Worm (Caenorhabditis elegans): ENCODE data around the gene C50F4.12.

The C50F4.12 gene

DNA sequence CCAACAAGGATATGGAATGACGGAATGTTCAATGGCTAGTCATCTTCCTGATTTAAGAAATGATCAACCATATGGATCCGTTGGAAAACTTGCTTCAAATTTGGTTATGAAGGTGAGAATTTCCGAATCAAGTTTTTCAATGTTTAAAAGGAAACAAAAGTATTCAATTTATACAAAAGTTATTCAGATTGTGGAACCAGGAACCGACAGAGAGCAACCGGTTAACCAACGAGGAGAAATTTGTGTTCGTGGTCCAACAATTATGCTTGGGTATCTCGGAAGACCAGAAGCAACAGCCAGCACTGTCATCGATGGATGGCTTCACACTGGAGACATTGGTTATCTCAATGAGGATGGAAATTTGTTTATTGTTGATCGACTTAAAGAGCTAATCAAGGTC, 29.9 kb downstream of the C50F4.12 start:
- TF ChIP-seq C04F5.9 (tag; optimal IDR thresholded peaks at IDR 0.05): no peak
- no peak for TF ChIP-seq alr-1 (tag; optimal IDR thresholded peaks at IDR 0.05; ENCODE audit: borderline replicate concordance)
- no peak for TF ChIP-seq nhr-85 (tag)
- no peak for TF ChIP-seq ama-1 (optimal IDR thresholded peaks at IDR 0.05)
- TF ChIP-seq isw-1 (GFP tag; IDR thresholded peaks at IDR 0.05): no peak
- TF ChIP-seq pax-3 (tag; optimal IDR thresholded peaks at IDR 0.05): no peak
- no peak for TF ChIP-seq efl-1 (optimal IDR thresholded peaks at IDR 0.05)
- no peak for TF ChIP-seq efl-1 (GFP tag; optimal IDR thresholded peaks at IDR 0.05 in 1 of 2)
- TF ChIP-seq sox-4 (tag; optimal IDR thresholded peaks at IDR 0.05): no peak
- no peak for TF ChIP-seq fkh-8 (tag; optimal IDR thresholded peaks at IDR 0.05)
- no peak for TF ChIP-seq nhr-47 (tag; optimal IDR thresholded peaks at IDR 0.05)
- TF ChIP-seq ceh-82 (tag; optimal IDR thresholded peaks at IDR 0.05): no peak
- TF ChIP-seq pqm-1 (tag; optimal IDR thresholded peaks at IDR 0.05): no peak
- TF ChIP-seq C16A3.4 (tag; optimal IDR thresholded peaks at IDR 0.05): no peak
- no peak for TF ChIP-seq ceh-8 (GFP tag; optimal IDR thresholded peaks at IDR 0.05)
- no peak for TF ChIP-seq nhr-11 (tag; optimal IDR thresholded peaks at IDR 0.05)
- TF ChIP-seq egl-13 (tag; optimal IDR thresholded peaks at IDR 0.05): no peak
- no peak for TF ChIP-seq nhr-76 (tag; optimal IDR thresholded peaks at IDR 0.05)
- TF ChIP-seq fos-1 (tag; optimal IDR thresholded peaks at IDR 0.05): no peak
- TF ChIP-seq ceh-88 (GFP tag; IDR thresholded peaks at IDR 0.05): no peak
- TF ChIP-seq lin-39 (tag; optimal IDR thresholded peaks at IDR 0.05): no peak

DNA sequence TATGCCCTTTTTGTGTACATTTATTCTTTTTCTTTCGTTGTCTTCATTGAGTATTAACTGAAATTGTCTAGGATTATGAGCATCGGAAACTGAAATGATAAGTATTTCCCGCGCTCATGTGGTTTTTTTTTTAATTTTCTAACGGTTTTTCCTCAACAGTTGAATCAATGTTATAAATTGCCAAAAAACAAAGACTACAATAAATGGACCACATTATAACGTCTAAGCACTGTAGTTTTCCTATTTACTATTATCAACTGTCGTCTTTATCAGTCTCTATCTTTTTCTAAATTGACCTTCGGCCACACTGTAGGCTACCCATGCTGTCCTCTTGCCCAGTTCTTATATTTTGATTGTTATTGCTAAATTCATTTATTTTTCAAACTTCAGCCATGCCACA, 31.8 kb downstream of the C50F4.12 start, which contains the start of gene acs-14:
Gene acs-14 (plus strand): TSS at position 391 of the 400 bp plus-strand sequence.
- TF ChIP-seq efl-1 (optimal IDR thresholded peaks at IDR 0.05): no peak
- TF ChIP-seq efl-1 (GFP tag; optimal IDR thresholded peaks at IDR 0.05 in 1 of 2): peak in 1 of 2 experiments; percentile 51
- no peak for TF ChIP-seq pag-3 (tag; optimal IDR thresholded peaks at IDR 0.05; ENCODE audit: borderline replicate concordance, insufficient read depth)
- TF ChIP-seq snu-23 (GFP tag; optimal IDR thresholded peaks at IDR 0.05): no peak
- TF ChIP-seq aly-2 (tag; optimal IDR thresholded peaks at IDR 0.05): no peak
- TF ChIP-seq zip-4 (GFP tag; optimal IDR thresholded peaks at IDR 0.05): no peak
- TF ChIP-seq F16B12.6 (tag; optimal IDR thresholded peaks at IDR 0.05): no peak
- peak in 1 of 6 experiments; percentile 4 for TF ChIP-seq elt-3 (tag; optimal IDR thresholded peaks at IDR 0.05)
- no peak for TF ChIP-seq Y116A8C.19 (tag; optimal IDR thresholded peaks at IDR 0.05; ENCODE audit: borderline replicate concordance)
- peak; percentile 12 for TF ChIP-seq elt-2 (tag; optimal IDR thresholded peaks at IDR 0.05)
- TF ChIP-seq nhr-85 (tag): no peak
- TF ChIP-seq nhr-20 (tag; optimal IDR thresholded peaks at IDR 0.05): peak; percentile 13
- no peak for TF ChIP-seq skn-1 (tag; optimal IDR thresholded peaks at IDR 0.05)
- TF ChIP-seq irx-1 (tag; optimal IDR thresholded peaks at IDR 0.05): no peak
- TF ChIP-seq ces-1 (GFP tag; optimal IDR thresholded peaks at IDR 0.05): no peak
- no peak for TF ChIP-seq unc-30 (tag; optimal IDR thresholded peaks at IDR 0.05)
- no peak for TF ChIP-seq fos-1 (tag; optimal IDR thresholded peaks at IDR 0.05)
- TF ChIP-seq tlp-1 (tag; optimal IDR thresholded peaks at IDR 0.05): no peak
- TF ChIP-seq lin-35 (GFP tag; optimal IDR thresholded peaks at IDR 0.05): peak in 1 of 2 experiments; percentile 12
- no peak for TF ChIP-seq lir-3 (tag; optimal IDR thresholded peaks at IDR 0.05; ENCODE audit: poor library complexity)
- no peak for TF ChIP-seq C16A3.4 (tag; optimal IDR thresholded peaks at IDR 0.05)
- no peak for TF ChIP-seq sox-4 (tag; optimal IDR thresholded peaks at IDR 0.05)

- TF ChIP-seq hpl-2 (GFP tag; optimal IDR thresholded peaks at IDR 0.05) (no peak), mab-9 (GFP tag; IDR thresholded peaks at IDR 0.05) (no peak), elt-3 (tag; optimal IDR thresholded peaks at IDR 0.05) (no peak), lin-14 (GFP tag; optimal IDR thresholded peaks at IDR 0.05) (no peak), mdl-1 (tag; optimal IDR thresholded peaks at IDR 0.05) (peak in 1 of 2 experiments; percentile 11), unc-30 (tag; optimal IDR thresholded peaks at IDR 0.05) (no peak), C04F5.9 (tag; optimal IDR thresholded peaks at IDR 0.05) (no peak), zag-1 (tag; optimal IDR thresholded peaks at IDR 0.05) (no peak), pqm-1 (tag; optimal IDR thresholded peaks at IDR 0.05) (no peak), nhr-90 (tag; optimal IDR thresholded peaks at IDR 0.05; ENCODE audit: poor library complexity) (peak; percentile 2), nhr-19 (GFP tag; conservative IDR thresholded peaks at IDR 0.05) (no peak), elt-2 (tag; optimal IDR thresholded peaks at IDR 0.05) (peak; percentile 72), nhr-20 (tag; optimal IDR thresholded peaks at IDR 0.05) (peak; percentile 30), pag-3 (tag; optimal IDR thresholded peaks at IDR 0.05; ENCODE audit: borderline replicate concordance, insufficient read depth) (no peak), swsn-7 (tag; optimal IDR thresholded peaks at IDR 0.05) (no peak), zip-4 (GFP tag; optimal IDR thresholded peaks at IDR 0.05) (no peak), lin-35 (GFP tag; optimal IDR thresholded peaks at IDR 0.05) (peak in 1 of 2 experiments; percentile 40), ceh-63 (GFP tag; optimal IDR thresholded peaks at IDR 0.05) (no peak), ceh-8 (GFP tag; optimal IDR thresholded peaks at IDR 0.05) (no peak), egl-13 (tag; optimal IDR thresholded peaks at IDR 0.05) (no peak), tbx-2 (tag; optimal IDR thresholded peaks at IDR 0.05) (no peak), fkh-4 (tag; optimal IDR thresholded peaks at IDR 0.05; ENCODE audit: borderline replicate concordance) (no peak)
These were observed 32.6 kb downstream of the C50F4.12 start for ce11 chrV:9506931-9507330.
